Worm (Caenorhabditis elegans) whole organism, late embryonic: ENCODE results near the gene W01C8.1.

Experiments
- F13H6.1 ChIP-seq: sonication (generic microtip); optimal IDR thresholded peaks from 2 replicates; lab custom pipeline; 2016; ENCODE audit warnings: missing genetic modification characterization, missing compliant biosample characterization
- Y22D7AL.16 ChIP-seq: sonication (generic microtip); optimal IDR thresholded peaks from 2 replicates; lab custom pipeline; 2016; ENCODE audit warnings: missing genetic modification characterization, missing compliant biosample characterization
- ahr-1 ChIP-seq: sonication (generic microtip); optimal IDR thresholded peaks from 2 replicates; lab custom pipeline; 2016; ENCODE audit warnings: missing genetic modification characterization, missing compliant biosample characterization
- ama-1 ChIP-seq: fragments of 150-350 bp; optimal IDR thresholded peaks from 2 replicates; lab custom pipeline; 2014
- ceh-14 ChIP-seq: sonication (generic microtip); optimal IDR thresholded peaks from 2 replicates; lab custom pipeline; 2016; ENCODE audit warnings: missing genotype, missing genetic modification characterization, missing compliant biosample characterization
- ceh-2 ChIP-seq: sonication (generic microtip); optimal IDR thresholded peaks from 2 replicates; lab custom pipeline; 2016; ENCODE audit warnings: missing genotype, missing genetic modification characterization, missing compliant biosample characterization
- ceh-31 ChIP-seq: sonication (generic microtip); optimal IDR thresholded peaks from 2 replicates; lab custom pipeline; 2016; ENCODE audit warnings: missing genetic modification characterization, missing compliant biosample characterization
- ceh-45 ChIP-seq: fragments of 200-800 bp; sonication (Bioruptor generic); IDR thresholded peaks from 2 replicates; pipeline ENCODE4 v1.3.6; 2022; ENCODE audit warnings: missing genetic modification reagents, missing genetic modification characterization, missing compliant biosample characterization
- ceh-48 ChIP-seq: sonication (generic microtip); optimal IDR thresholded peaks from 2 replicates; lab custom pipeline; 2016; ENCODE audit warnings: missing genetic modification characterization, inconsistent platforms, missing compliant biosample characterization
- ceh-6 ChIP-seq: fragments of 200-800 bp; sonication (Bioruptor generic); optimal IDR thresholded peaks from 2 replicates; lab custom pipeline; 2018; ENCODE audit warnings: mild to moderate bottlenecking, missing genetic modification characterization, missing compliant biosample characterization
- dve-1 ChIP-seq: sonication (generic microtip); optimal IDR thresholded peaks from 2 replicates; lab custom pipeline; 2017; ENCODE audit warnings: antibody characterized with exemption, mild to moderate bottlenecking, missing genetic modification characterization, missing compliant biosample characterization
- elt-2 ChIP-seq: sonication (generic microtip); optimal IDR thresholded peaks from 2 replicates; lab custom pipeline; 2016; ENCODE audit warnings: missing genetic modification reagents, missing genetic modification characterization, missing compliant biosample characterization
- elt-4 ChIP-seq: sonication (generic microtip); optimal IDR thresholded peaks from 2 replicates; lab custom pipeline; 2016; ENCODE audit warnings: missing genetic modification characterization, missing compliant biosample characterization
- ets-4 ChIP-seq: sonication (generic microtip); optimal IDR thresholded peaks from 2 replicates; lab custom pipeline; 2016; ENCODE audit warnings: missing genetic modification characterization, missing compliant biosample characterization
- eyg-1 ChIP-seq: sonication (generic microtip); optimal IDR thresholded peaks from 2 replicates; lab custom pipeline; 2016; ENCODE audit warnings: missing genotype, missing genetic modification characterization, missing compliant biosample characterization
- fax-1 ChIP-seq: sonication (generic microtip); optimal IDR thresholded peaks from 2 replicates; lab custom pipeline; 2016; ENCODE audit warnings: missing genotype, missing genetic modification characterization, missing compliant biosample characterization
- fkh-6 ChIP-seq: sonication (generic microtip); optimal IDR thresholded peaks from 2 replicates; lab custom pipeline; 2016; ENCODE audit warnings: missing genetic modification characterization, missing compliant biosample characterization
- gmeb-2 ChIP-seq: sonication (generic microtip); optimal IDR thresholded peaks from 2 replicates; lab custom pipeline; 2016; ENCODE audit warnings: missing genetic modification characterization, inconsistent platforms, missing compliant biosample characterization
- hlh-13 ChIP-seq: fragments of 200-800 bp; sonication (Bioruptor generic); optimal IDR thresholded peaks from 2 replicates; lab custom pipeline; 2018; ENCODE audit warnings: mild to moderate bottlenecking, missing genetic modification characterization, missing compliant biosample characterization
- hlh-15 ChIP-seq: sonication (generic microtip); optimal IDR thresholded peaks from 2 replicates; lab custom pipeline; 2016; ENCODE audit warnings: missing genetic modification characterization, missing compliant biosample characterization
- hlh-30 ChIP-seq: sonication (generic microtip); optimal IDR thresholded peaks from 2 replicates; lab custom pipeline; 2017; ENCODE audit warnings: antibody characterized with exemption, missing genetic modification characterization, missing compliant biosample characterization; ENCODE audit not compliant: insufficient read depth
- lim-6 ChIP-seq: sonication (generic microtip); optimal IDR thresholded peaks from 2 replicates; lab custom pipeline; 2016; ENCODE audit warnings: missing genetic modification characterization, missing compliant biosample characterization
- lin-11 ChIP-seq: fragments of 200-800 bp; sonication (Bioruptor generic); optimal IDR thresholded peaks from 2 replicates; lab custom pipeline; 2018; ENCODE audit warnings: mild to moderate bottlenecking, missing genetic modification characterization, missing compliant biosample characterization
- madf-2 ChIP-seq: sonication (generic microtip); optimal IDR thresholded peaks from 2 replicates; lab custom pipeline; 2017; ENCODE audit warnings: missing genetic modification characterization, missing compliant biosample characterization
- nhr-11 ChIP-seq: fragments of 150-350 bp; optimal IDR thresholded peaks from 2 replicates; lab custom pipeline; 2014; ENCODE audit warnings: missing biosample characterization, missing genetic modification characterization
- odd-2 ChIP-seq: sonication (generic microtip); optimal IDR thresholded peaks from 2 replicates; lab custom pipeline; 2017; ENCODE audit warnings: antibody characterized with exemption, mild to moderate bottlenecking, missing genetic modification characterization, missing compliant biosample characterization
- pha-4 ChIP-seq: fragments of 150-350 bp; optimal IDR thresholded peaks from 2 replicates; lab custom pipeline; 2018; ENCODE audit warnings: missing biosample characterization, missing genetic modification reagents, missing genetic modification characterization
- pqm-1 ChIP-seq: sonication (generic microtip); optimal IDR thresholded peaks from 2 replicates; lab custom pipeline; 2016; ENCODE audit warnings: missing genetic modification characterization, missing compliant biosample characterization
- pros-1 ChIP-seq: fragments of 150-350 bp; optimal IDR thresholded peaks from 2 replicates; lab custom pipeline; 2014; ENCODE audit warnings: missing biosample characterization, missing genetic modification reagents, missing genetic modification characterization
- ref-2 ChIP-seq: sonication (generic microtip); optimal IDR thresholded peaks from 2 replicates; lab custom pipeline; 2016; ENCODE audit warnings: missing genetic modification characterization, missing compliant biosample characterization
- rnt-1 ChIP-seq: sonication (generic microtip); optimal IDR thresholded peaks from 2 replicates; lab custom pipeline; 2016; ENCODE audit warnings: missing genetic modification characterization, missing compliant biosample characterization
- sdc-2 ChIP-seq: sonication (generic microtip); optimal IDR thresholded peaks from 2 replicates; lab custom pipeline; 2016; ENCODE audit warnings: missing genotype, missing genetic modification characterization, missing compliant biosample characterization
- sox-2 ChIP-seq: fragments of 200-800 bp; sonication (Bioruptor generic); IDR thresholded peaks from 2 replicates; pipeline ENCODE4 v1.3.6; 2022; ENCODE audit warnings: missing genetic modification reagents, missing genetic modification characterization, missing compliant biosample characterization
- sox-4 ChIP-seq: sonication (generic microtip); optimal IDR thresholded peaks from 2 replicates; lab custom pipeline; 2017; ENCODE audit warnings: mild to moderate bottlenecking, missing genetic modification characterization, inconsistent platforms, missing compliant biosample characterization
- tbx-2 ChIP-seq: sonication (generic microtip); optimal IDR thresholded peaks from 2 replicates; lab custom pipeline; 2016; ENCODE audit warnings: missing genetic modification characterization, missing compliant biosample characterization
- tbx-7 ChIP-seq: sonication (generic microtip); optimal IDR thresholded peaks from 2 replicates; lab custom pipeline; 2016; ENCODE audit warnings: missing genotype, missing genetic modification characterization, missing compliant biosample characterization
- unc-55 ChIP-seq: sonication (generic microtip); optimal IDR thresholded peaks from 2 replicates; lab custom pipeline; 2017; ENCODE audit warnings: missing biosample characterization, missing genetic modification reagents, missing genetic modification characterization
- unc-86 ChIP-seq: sonication (generic microtip); optimal IDR thresholded peaks from 2 replicates; lab custom pipeline; 2016; ENCODE audit warnings: missing genetic modification characterization, missing compliant biosample characterization
- zip-5 ChIP-seq: sonication (generic microtip); optimal IDR thresholded peaks from 2 replicates; lab custom pipeline; 2016; ENCODE audit warnings: missing genetic modification characterization, missing compliant biosample characterization

The W01C8.1 gene

ce11 chrX:5707809-5708208 lies 15.6 kb downstream of the W01C8.1 start (continued):
- TF ChIP-seq rnt-1 (tag; lab: Kevin White, UChicago) (peak; percentile 66), ceh-31 (peak; percentile 76), hlh-13 (peak; percentile 85), tbx-7 (peak; percentile 63), unc-86 (tag; lab: Kevin White, UChicago) (peak; percentile 85), hlh-15 (peak; percentile 83), ahr-1 (tag; lab: Kevin White, UChicago) (peak; percentile 65), odd-2 (tag; lab: Kevin White, UChicago) (peak; percentile 30), ceh-14 (peak; percentile 76), gmeb-2 (tag; lab: Kevin White, UChicago) (peak; percentile 81), ceh-6 (GFP tag; lab: Kevin White, UChicago) (peak; percentile 91), Y22D7AL.16 (tag; lab: Kevin White, UChicago) (peak; percentile 75), ref-2 (tag; lab: Kevin White, UChicago) (peak; percentile 82), nhr-11 (tag; lab: Kevin White, UChicago) (no peak), lin-11 (tag; lab: Kevin White, UChicago) (peak; percentile 87), madf-2 (tag; lab: Kevin White, UChicago) (peak; percentile 84), pqm-1 (peak; percentile 27)

ce11 chrX:5709205-5709604 lies 17.0 kb downstream of the W01C8.1 start:
- TF ChIP-seq elt-4 (no peak), eyg-1 (no peak), tbx-2 (tag; lab: Kevin White, UChicago) (no peak), ceh-2 (no peak), fax-1 (tag; lab: Kevin White, UChicago) (no peak), unc-55 (GFP tag; lab: Kevin White, UChicago) (no peak), ceh-48 (tag; lab: Kevin White, UChicago) (no peak), sox-4 (tag; lab: Kevin White, UChicago) (no peak), sdc-2 (tag; lab: Kevin White, UChicago) (no peak), rnt-1 (tag; lab: Kevin White, UChicago) (no peak), unc-86 (tag; lab: Kevin White, UChicago) (no peak), ets-4 (no peak), dve-1 (no peak), sox-2 (GFP tag; lab: Robert Waterston, UW) (no peak), ama-1 (lab: Kevin White, UChicago) (no peak)

ce11 chrX:5710637-5711036 lies 18.4 kb downstream of the W01C8.1 start, which contains the start of gene cat-1:
TSS of gene cat-1 (minus strand) at chrX:5710737.
- no peak for TF ChIP-seq pha-4

- no peak for TF ChIP-seq F13H6.1 (tag; lab: Kevin White, UChicago)
- TF ChIP-seq sox-4 (tag; lab: Kevin White, UChicago): no peak
- TF ChIP-seq, all 69 proteins: peak for 0
Measured at ce11 chrX:5713479-5713878, 21.3 kb downstream of the W01C8.1 start.

- TF ChIP-seq elt-2 (peak; percentile 50), lim-6 (no peak)
Measured at ce11 chrX:5714077-5714675, 22.0 kb downstream of the W01C8.1 start, which contains the start of gene cyp-43A1. TSS of gene cyp-43A1 (plus strand) at chrX:5714522.

- TF ChIP-seq ceh-45 (GFP tag; lab: Robert Waterston, UW) (no peak), ref-2 (tag; lab: Kevin White, UChicago) (no peak), pros-1 (no peak), ceh-31 (no peak), fkh-6 (tag; lab: Kevin White, UChicago) (no peak), hlh-30 (no peak), zip-5 (tag; lab: Kevin White, UChicago) (no peak), hlh-15 (no peak)
- TF ChIP-seq, all 69 proteins: peak for 0
Measured at ce11 chrX:5715369-5715768, 23.2 kb downstream of the W01C8.1 start.
